Worm (Caenorhabditis elegans) whole organism, L4 larva: ENCODE results near the gene ZK686.5.
A peak's percentile ranks its signal among the peaks of the same experiment; 100 is the strongest.

ENCODE experiments used
- F37D6.2 ChIP-seq: sonication (generic microtip); optimal IDR thresholded peaks from 2 replicates; lab custom pipeline; 2016; ENCODE audit warnings: mild to moderate bottlenecking, missing genetic modification characterization, missing compliant biosample characterization
- T20F7.1 ChIP-seq: fragments of 200-800 bp; sonication (Bioruptor generic); optimal IDR thresholded peaks from 2 replicates; lab custom pipeline; 2018; ENCODE audit warnings: mild to moderate bottlenecking, missing genetic modification characterization, missing compliant biosample characterization
- T26A8.4 ChIP-seq: fragments of 200-800 bp; sonication (Bioruptor generic); IDR thresholded peaks from 2 replicates; pipeline ENCODE4 v1.3.6; 2022; ENCODE audit warnings: missing genetic modification characterization, missing compliant biosample characterization
- Y105C5A.15 ChIP-seq: fragments of 200-800 bp; sonication (Bioruptor generic); IDR thresholded peaks from 2 replicates; pipeline ENCODE4 v1.3.6; 2022; ENCODE audit warnings: missing genetic modification characterization, missing compliant biosample characterization
- Y48G9A.11 ChIP-seq: fragments of 200-800 bp; sonication (Bioruptor generic); IDR thresholded peaks from 2 replicates; pipeline ENCODE4 v1.3.6; 2022; ENCODE audit warnings: missing genetic modification reagents, missing genetic modification characterization, missing compliant biosample characterization
- Y5F2A.4 ChIP-seq: fragments of 200-800 bp; sonication (Bioruptor generic); optimal IDR thresholded peaks from 2 replicates; lab custom pipeline; 2018; ENCODE audit warnings: mild to moderate bottlenecking, missing genetic modification characterization, missing compliant biosample characterization
- aly-2 ChIP-seq: sonication (generic microtip); optimal IDR thresholded peaks from 2 replicates; lab custom pipeline; 2018; ENCODE audit warnings: missing biosample characterization, missing genetic modification characterization
- ama-1 ChIP-seq: fragments of 150-350 bp; optimal IDR thresholded peaks from 2 replicates; lab custom pipeline; 2014; ENCODE audit warnings: inconsistent platforms, mixed read lengths
- arid-1 ChIP-seq: fragments of 200-800 bp; sonication (Bioruptor generic); conservative IDR thresholded peaks from 2 replicates; pipeline ENCODE4 v1.3.6; 2022; ENCODE audit warnings: missing genetic modification reagents, missing genetic modification characterization, missing compliant biosample characterization
- attf-4 ChIP-seq: sonication (generic microtip); optimal IDR thresholded peaks from 3 replicates; lab custom pipeline; 2017; ENCODE audit warnings: missing biosample characterization, missing genetic modification characterization
- ceh-20 ChIP-seq: fragments of 200-800 bp; sonication (Bioruptor generic); IDR thresholded peaks from 2 replicates; pipeline ENCODE4 v1.3.6; 2022; ENCODE audit warnings: missing genetic modification reagents, missing genetic modification characterization, missing compliant biosample characterization
- ceh-28 ChIP-seq: fragments of 150-350 bp; optimal IDR thresholded peaks from 2 replicates; lab custom pipeline; 2014; ENCODE audit warnings: missing biosample characterization, missing genetic modification reagents, missing genetic modification characterization
- ceh-62 ChIP-seq: sonication (generic microtip); optimal IDR thresholded peaks from 2 replicates; lab custom pipeline; 2017; ENCODE audit warnings: missing biosample characterization, missing genetic modification characterization
- ces-1 ChIP-seq: fragments of 150-350 bp; sonication (generic microtip); optimal IDR thresholded peaks from 4 replicates; lab custom pipeline; 2014; ENCODE audit warnings: missing biosample characterization, missing genetic modification reagents, missing genetic modification characterization
- cey-2 ChIP-seq: sonication (generic microtip); optimal IDR thresholded peaks from 3 replicates; lab custom pipeline; 2017; ENCODE audit warnings: missing genetic modification characterization, mild to moderate bottlenecking, missing compliant biosample characterization, antibody characterized with exemption, borderline replicate concordance; ENCODE audit not compliant: insufficient read depth
- daf-8 ChIP-seq: fragments of 200-800 bp; sonication (Bioruptor generic); IDR thresholded peaks from 2 replicates; pipeline ENCODE4 v1.3.6; 2022; ENCODE audit warnings: missing genetic modification characterization, missing compliant biosample characterization
- dmd-8 ChIP-seq: fragments of 200-800 bp; sonication (Bioruptor generic); IDR thresholded peaks from 2 replicates; pipeline ENCODE4 v1.3.6; 2022; ENCODE audit warnings: missing genetic modification characterization, missing compliant biosample characterization
- dpl-1 ChIP-seq: fragments of 150-350 bp; optimal IDR thresholded peaks from 2 replicates; lab custom pipeline; 2014; ENCODE audit warnings: missing biosample characterization, missing genetic modification reagents, missing genetic modification characterization
- egl-43 ChIP-seq: fragments of 200-800 bp; sonication (Bioruptor generic); IDR thresholded peaks from 2 replicates; pipeline ENCODE4 v1.3.6; 2022; ENCODE audit warnings: missing genetic modification reagents, missing genetic modification characterization, missing compliant biosample characterization
- gei-8 ChIP-seq: fragments of 200-800 bp; sonication (Bioruptor generic); optimal IDR thresholded peaks from 2 replicates; lab custom pipeline; 2018; ENCODE audit warnings: mild to moderate bottlenecking, missing genetic modification characterization, missing compliant biosample characterization
- hif-1 ChIP-seq, 2 experiments: sonication (generic microtip); optimal IDR thresholded peaks; 2 replicates each; lab custom pipeline; 2016 to 2017; ENCODE audit warnings: missing compliant biosample characterization in 2 of 2, missing genetic modification characterization in 2 of 2, missing genetic modification reagents in 2 of 2, missing genotype in 2 of 2, mild to moderate bottlenecking in 1 of 2
- hmg-1.1 ChIP-seq: fragments of 200-800 bp; sonication (Bioruptor generic); IDR thresholded peaks from 2 replicates; pipeline ENCODE4 v1.3.6; 2022; ENCODE audit warnings: missing genetic modification reagents, missing genetic modification characterization, missing compliant biosample characterization
- jun-1 ChIP-seq: fragments of 150-350 bp; optimal IDR thresholded peaks from 2 replicates; lab custom pipeline; 2014; ENCODE audit warnings: missing biosample characterization, missing genetic modification reagents, missing genetic modification characterization
- lim-7 ChIP-seq: fragments of 200-800 bp; sonication (Bioruptor generic); IDR thresholded peaks from 2 replicates; pipeline ENCODE4 v1.3.6; 2022; ENCODE audit warnings: missing genetic modification characterization, missing compliant biosample characterization
- lin-13 ChIP-seq: fragments of 150-350 bp; optimal IDR thresholded peaks from 2 replicates; lab custom pipeline; 2014; ENCODE audit warnings: missing biosample characterization, missing genetic modification reagents, missing genetic modification characterization
- lin-15B ChIP-seq: fragments of 150-350 bp; sonication (generic microtip); optimal IDR thresholded peaks from 3 replicates; lab custom pipeline; 2014; ENCODE audit warnings: missing biosample characterization, missing genetic modification characterization
- lin-29 ChIP-seq: fragments of 200-800 bp; sonication (Bioruptor generic); IDR thresholded peaks from 2 replicates; pipeline ENCODE4 v1.3.6; 2022; ENCODE audit warnings: missing genetic modification reagents, missing genetic modification characterization, missing compliant biosample characterization
- madf-9 ChIP-seq: fragments of 200-800 bp; sonication (Bioruptor generic); conservative IDR thresholded peaks from 2 replicates; pipeline ENCODE4 v1.3.6; 2022; ENCODE audit warnings: missing genetic modification reagents, missing genetic modification characterization, missing compliant biosample characterization
- mdl-1 ChIP-seq, 2 experiments: fragments of 150-350 bp in 1 of 2; sonication (generic microtip) in 1 of 2; optimal IDR thresholded peaks; 2 replicates each; lab custom pipeline; 2014 to 2017; ENCODE audit warnings: missing biosample characterization in 2 of 2, missing genetic modification characterization in 2 of 2
- mdt-29 ChIP-seq: fragments of 200-800 bp; sonication (Bioruptor generic); IDR thresholded peaks from 2 replicates; pipeline ENCODE4 v1.3.6; 2022; ENCODE audit warnings: missing genetic modification reagents, missing genetic modification characterization, missing compliant biosample characterization
- mxl-3 ChIP-seq: fragments of 200-800 bp; sonication (Bioruptor generic); optimal IDR thresholded peaks from 2 replicates; lab custom pipeline; 2018; ENCODE audit warnings: mild to moderate bottlenecking, missing genetic modification characterization, missing compliant biosample characterization
- nhr-11 ChIP-seq: fragments of 150-350 bp; optimal IDR thresholded peaks from 2 replicates; lab custom pipeline; 2014; ENCODE audit warnings: missing biosample characterization, missing genetic modification characterization
- nhr-111 ChIP-seq: fragments of 200-800 bp; sonication (Bioruptor generic); optimal IDR thresholded peaks from 2 replicates; lab custom pipeline; 2018; ENCODE audit warnings: mild to moderate bottlenecking, missing genetic modification characterization, missing compliant biosample characterization
- nhr-28 ChIP-seq: fragments of 150-350 bp; optimal IDR thresholded peaks from 2 replicates; lab custom pipeline; 2014; ENCODE audit warnings: missing biosample characterization, missing genetic modification characterization
- nhr-76 ChIP-seq: fragments of 150-350 bp; optimal IDR thresholded peaks from 2 replicates; lab custom pipeline; 2014; ENCODE audit warnings: missing biosample characterization, missing genetic modification characterization
- pha-4 ChIP-seq, 2 experiments: fragments of 150-350 bp in 1 of 2; fragments of 200-800 bp in 1 of 2; sonication (Bioruptor generic) in 1 of 2; IDR thresholded peaks in 1 of 2; optimal IDR thresholded peaks in 1 of 2; 2 replicates each; pipeline versions ENCODE4 v1.3.6 to Lab custom; 2014 to 2022; ENCODE audit warnings: missing genetic modification characterization in 2 of 2, missing genetic modification reagents in 2 of 2, missing biosample characterization in 1 of 2, missing compliant biosample characterization in 1 of 2
- sdz-12 ChIP-seq: fragments of 200-800 bp; sonication (Bioruptor generic); optimal IDR thresholded peaks from 2 replicates; lab custom pipeline; 2018; ENCODE audit warnings: mild to moderate bottlenecking, missing genetic modification characterization, missing compliant biosample characterization
- snpc-4 ChIP-seq: fragments of 150-350 bp; optimal IDR thresholded peaks from 2 replicates; lab custom pipeline; 2014; ENCODE audit warnings: missing biosample characterization, missing genetic modification characterization
- tag-97 ChIP-seq: fragments of 200-800 bp; sonication (Bioruptor generic); IDR thresholded peaks from 2 replicates; pipeline ENCODE4 v1.3.6; 2022; ENCODE audit warnings: missing genetic modification characterization, missing compliant biosample characterization
- tra-1 ChIP-seq: fragments of 200-800 bp; sonication (Bioruptor generic); IDR thresholded peaks from 2 replicates; pipeline ENCODE4 v1.3.6; 2022; ENCODE audit warnings: missing genetic modification reagents, missing genetic modification characterization, missing compliant biosample characterization
- unc-130 ChIP-seq: sonication (generic microtip); optimal IDR thresholded peaks from 2 replicates; lab custom pipeline; 2016; ENCODE audit warnings: missing genetic modification reagents, missing genetic modification characterization, missing compliant biosample characterization
- unc-39 ChIP-seq: sonication (generic microtip); optimal IDR thresholded peaks from 2 replicates; lab custom pipeline; 2017; ENCODE audit warnings: missing biosample characterization, missing genetic modification characterization
- unc-62 ChIP-seq, 3 experiments: fragments of 150-350 bp in 1 of 3; sonication (generic microtip); optimal IDR thresholded peaks in 2 of 3; peaks in 1 of 3; 1 replicate in 1 of 3; 2 replicates in 2 of 3; lab custom pipeline; 2014 to 2017; ENCODE audit warnings: missing biosample characterization in 3 of 3, missing genetic modification characterization in 3 of 3, missing genetic modification reagents in 3 of 3, missing genotype in 1 of 3
- zfp-3 ChIP-seq: fragments of 200-800 bp; sonication (Bioruptor generic); conservative IDR thresholded peaks from 2 replicates; pipeline ENCODE4 v1.3.6; 2022; ENCODE audit warnings: missing genetic modification reagents, missing genetic modification characterization, missing compliant biosample characterization
- zip-2 ChIP-seq: fragments of 150-350 bp; optimal IDR thresholded peaks from 2 replicates; lab custom pipeline; 2014; ENCODE audit warnings: missing biosample characterization, missing genetic modification characterization

Gene ZK686.5

DNA sequence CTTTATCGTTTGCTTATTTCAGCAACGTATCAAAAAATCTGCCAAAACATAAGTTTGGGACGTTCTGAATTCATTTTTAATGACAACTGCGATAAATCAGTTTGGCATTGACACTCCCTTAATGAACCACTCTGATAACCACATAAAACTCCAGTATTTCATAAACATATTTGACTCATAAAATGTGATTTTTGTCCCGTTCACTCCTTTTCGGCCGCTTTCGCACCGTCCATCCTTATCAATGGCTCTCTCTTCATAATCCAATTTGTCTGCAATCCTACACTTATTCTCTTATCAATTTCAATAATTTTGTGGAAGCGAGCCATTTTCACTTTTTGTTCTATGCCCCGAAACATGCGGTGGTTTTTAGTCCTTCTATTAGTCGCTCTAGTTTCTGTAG is 8.8 kb downstream of the ZK686.5 start, which contains the start of gene pcp-1 (continued):
- TF ChIP-seq lin-15B (tag; lab: Kevin White, UChicago) = no peak
- TF ChIP-seq hif-1 (tag; optimal IDR thresholded peaks at IDR 0.05; lab: Kevin White, UChicago) = no peak
- TF ChIP-seq unc-130 (GFP tag; lab: Kevin White, UChicago) = no peak
- TF ChIP-seq snpc-4 = no peak
- TF ChIP-seq zfp-3 = no peak
- no peak for TF ChIP-seq nhr-76 (tag; lab: Kevin White, UChicago)
- no peak for TF ChIP-seq dpl-1 (GFP tag; lab: Kevin White, UChicago)
- no peak for TF ChIP-seq sdz-12
- no peak for TF ChIP-seq lin-29 (GFP tag; lab: Robert Waterston, UW)
- no peak for TF ChIP-seq Y105C5A.15 (GFP tag; lab: Robert Waterston, UW)
- no peak for TF ChIP-seq tag-97 (GFP tag; lab: Robert Waterston, UW)
- no peak for TF ChIP-seq ama-1 (lab: Kevin White, UChicago)
- no peak for TF ChIP-seq lin-13 (GFP tag; lab: Kevin White, UChicago)
- TF ChIP-seq T20F7.1 = peak; percentile 33
- no peak for TF ChIP-seq attf-4 (tag; lab: Kevin White, UChicago)
- no peak for TF ChIP-seq arid-1 (GFP tag; lab: Robert Waterston, UW)
- TF ChIP-seq nhr-111 (GFP tag; lab: Kevin White, UChicago) = no peak
- no peak for TF ChIP-seq dmd-8
- no peak for TF ChIP-seq ceh-28
- no peak for TF ChIP-seq Y5F2A.4 (GFP tag; lab: Kevin White, UChicago)
- no peak for TF ChIP-seq lim-7 (GFP tag; lab: Robert Waterston, UW)
- peak; percentile 61; the same call in 1 of the 2 replicates for TF ChIP-seq ceh-20 (GFP tag; lab: Robert Waterston, UW)
- TF ChIP-seq aly-2 (tag; lab: Kevin White, UChicago) = no peak
- no peak for TF ChIP-seq hmg-1.1 (GFP tag; lab: Robert Waterston, UW)
- TF ChIP-seq cey-2 = no peak
- no peak for TF ChIP-seq pha-4 (GFP tag; IDR thresholded peaks at IDR 0.05; lab: Robert Waterston, UW)
- no peak for TF ChIP-seq pha-4 (tag; optimal IDR thresholded peaks at IDR 0.05; lab: Kevin White, UChicago)
- TF ChIP-seq ceh-62 = no peak
- no peak for TF ChIP-seq madf-9 (GFP tag; lab: Robert Waterston, UW)
- TF ChIP-seq T26A8.4 (GFP tag; lab: Robert Waterston, UW) = no peak
- TF ChIP-seq mdt-29 (GFP tag; lab: Robert Waterston, UW) = no peak
- no peak for TF ChIP-seq unc-62 (GFP tag; optimal IDR thresholded peaks at IDR 0.05 in 1 of 2; lab: Kevin White, UChicago)
- no peak for TF ChIP-seq unc-62 (tag; optimal IDR thresholded peaks at IDR 0.05; lab: Kevin White, UChicago)
- TF ChIP-seq gei-8 (GFP tag; lab: Kevin White, UChicago) = no peak
- no peak for TF ChIP-seq nhr-11 (tag; lab: Kevin White, UChicago)
- TF ChIP-seq unc-39 = no peak
- no peak for TF ChIP-seq jun-1 (tag; lab: Kevin White, UChicago)

DNA sequence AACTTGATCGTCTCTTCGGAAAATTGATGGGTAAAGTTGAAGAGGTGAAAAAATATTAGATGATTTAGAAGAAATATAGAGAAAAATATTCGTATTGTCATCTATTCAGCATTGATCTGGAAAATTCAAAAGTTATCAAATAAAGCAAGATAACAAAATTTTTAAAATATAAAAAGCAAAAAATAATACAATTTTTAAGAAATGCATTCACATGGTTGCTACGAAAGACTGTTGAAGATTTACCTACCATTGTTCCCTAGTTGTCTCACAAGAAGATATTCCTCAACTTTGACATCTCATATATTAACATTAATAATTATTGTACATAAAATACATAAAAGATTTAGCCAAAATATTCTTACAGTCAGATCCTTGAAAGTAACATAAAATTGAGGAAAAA is 13.0 kb downstream of the ZK686.5 start, which contains the start of gene cdh-3:
Gene cdh-3, minus strand, starts transcription at position 101 of the 400 bp plus-strand sequence.
- no peak for TF ChIP-seq unc-62 (GFP tag; optimal IDR thresholded peaks at IDR 0.05 in 1 of 2; lab: Kevin White, UChicago)
- no peak for TF ChIP-seq unc-62 (tag; optimal IDR thresholded peaks at IDR 0.05; lab: Kevin White, UChicago)
- TF ChIP-seq ces-1 (GFP tag; lab: Kevin White, UChicago) = no peak
- TF ChIP-seq arid-1 (GFP tag; lab: Robert Waterston, UW) = no peak
- no peak for TF ChIP-seq ama-1 (lab: Kevin White, UChicago)
- TF ChIP-seq Y48G9A.11 = no peak
- no peak for TF ChIP-seq egl-43 (GFP tag; lab: Robert Waterston, UW)
- no peak for TF ChIP-seq daf-8 (GFP tag; lab: Robert Waterston, UW)
- no peak for TF ChIP-seq mxl-3 (GFP tag; lab: Kevin White, UChicago)
- no peak for TF ChIP-seq gei-8 (GFP tag; lab: Kevin White, UChicago)
- TF ChIP-seq tra-1 = no peak
- TF ChIP-seq nhr-28 (tag; lab: Kevin White, UChicago) = no peak
- no peak for TF ChIP-seq mdl-1 (tag; optimal IDR thresholded peaks at IDR 0.05; lab: Kevin White, UChicago)
- no peak for TF ChIP-seq unc-39
- no peak for TF ChIP-seq F37D6.2 (tag; lab: Kevin White, UChicago)
- no peak for TF ChIP-seq zip-2 (tag; lab: Kevin White, UChicago)
